Fruit fly (Drosophila melanogaster) whole organism, embryonic: ENCODE results near the gene Rim2.

Experiments used
- BEAF-32 ChIP-seq: fragments of 200-800 bp; sonication (Bioruptor generic); optimal IDR thresholded peaks from 3 replicates; lab custom pipeline; 2017; ENCODE audit warnings: missing biosample characterization, missing genetic modification characterization, mild to moderate bottlenecking, moderate library complexity, missing genetic modification reagents
- CG10274 ChIP-seq: fragments of 200-800 bp; sonication (Bioruptor generic); optimal IDR thresholded peaks from 3 replicates; lab custom pipeline; 2017; ENCODE audit warnings: missing biosample characterization, mild to moderate bottlenecking, missing genetic modification characterization
- CG10321 ChIP-seq: fragments of 200-800 bp; sonication (Bioruptor generic); IDR thresholded peaks from 2 replicates; pipeline ENCODE4 v1.3.6; 2022; ENCODE audit warnings: missing biosample characterization, missing genetic modification characterization
- CG10959 ChIP-seq: fragments of 200-800 bp; sonication (Bioruptor generic); IDR thresholded peaks from 2 replicates; pipeline ENCODE4 v1.3.6; 2022; ENCODE audit warnings: missing biosample characterization, missing genetic modification characterization
- CG12219 ChIP-seq: fragments of 200-800 bp; sonication (Bioruptor generic); optimal IDR thresholded peaks from 3 replicates; lab custom pipeline; 2018; ENCODE audit warnings: missing biosample characterization, mild to moderate bottlenecking, missing genetic modification characterization
- CG13894 ChIP-seq: fragments of 200-800 bp; sonication (Bioruptor generic); optimal IDR thresholded peaks from 3 replicates; lab custom pipeline; 2018; ENCODE audit warnings: missing biosample characterization, mild to moderate bottlenecking, missing genetic modification characterization, moderate library complexity
- CG14860 ChIP-seq: fragments of 200-800 bp; sonication (Bioruptor generic); IDR thresholded peaks from 3 replicates; pipeline ENCODE4 v1.3.6; 2022; ENCODE audit warnings: missing biosample characterization, missing genetic modification characterization; ENCODE audit not compliant: partially characterized antibody
- CG14965 ChIP-seq: fragments of 200-800 bp; sonication (Bioruptor generic); optimal IDR thresholded peaks from 2 replicates; lab custom pipeline; 2016; ENCODE audit warnings: missing biosample characterization, missing genetic modification characterization, borderline replicate concordance
- CG15073 ChIP-seq: fragments of 200-800 bp; sonication (Bioruptor generic); optimal IDR thresholded peaks from 2 replicates; lab custom pipeline; 2016; ENCODE audit warnings: missing biosample characterization, missing genetic modification characterization
- CG15601 ChIP-seq: fragments of 200-800 bp; sonication (Bioruptor generic); optimal IDR thresholded peaks from 3 replicates; lab custom pipeline; 2019; ENCODE audit warnings: missing biosample characterization, mild to moderate bottlenecking, missing genetic modification characterization, moderate library complexity
- CG17361 ChIP-seq: fragments of 200-800 bp; sonication (Bioruptor generic); IDR thresholded peaks from 3 replicates; pipeline ENCODE4 v1.3.6; 2022; ENCODE audit warnings: missing biosample characterization, missing genetic modification characterization
- CG17612 ChIP-seq: fragments of 200-800 bp; sonication (Bioruptor generic); IDR thresholded peaks from 2 replicates; pipeline ENCODE4 v1.3.6; 2022; ENCODE audit warnings: missing biosample characterization, missing genetic modification characterization
- CG17829 ChIP-seq: fragments of 200-800 bp; optimal IDR thresholded peaks from 2 replicates; lab custom pipeline; 2019; ENCODE audit warnings: missing biosample characterization, mild to moderate bottlenecking, missing genetic modification characterization, moderate library complexity
- CG2199 ChIP-seq: fragments of 200-800 bp; sonication (Bioruptor generic); IDR thresholded peaks from 3 replicates; pipeline ENCODE4 v1.3.6; 2022; ENCODE audit warnings: missing biosample characterization, missing genetic modification characterization
- CG2202 ChIP-seq: fragments of 200-800 bp; sonication (Bioruptor generic); optimal IDR thresholded peaks from 2 replicates; lab custom pipeline; 2018; ENCODE audit warnings: missing biosample characterization, mild to moderate bottlenecking, missing genetic modification characterization
- CG30403 ChIP-seq: fragments of 200-800 bp; sonication (Bioruptor generic); optimal IDR thresholded peaks from 3 replicates; lab custom pipeline; 2016; ENCODE audit warnings: missing biosample characterization, missing genetic modification characterization
- CG3995 ChIP-seq: fragments of 200-800 bp; sonication (Bioruptor generic); optimal IDR thresholded peaks from 3 replicates; lab custom pipeline; 2016; ENCODE audit warnings: missing biosample characterization, missing genetic modification characterization
- CG4617 ChIP-seq: fragments of 200-800 bp; sonication (Bioruptor generic); optimal IDR thresholded peaks from 3 replicates; lab custom pipeline; 2016; ENCODE audit warnings: missing biosample characterization, missing genetic modification characterization, borderline replicate concordance
- CG6254 ChIP-seq: fragments of 200-800 bp; sonication (Bioruptor generic); optimal IDR thresholded peaks from 3 replicates; lab custom pipeline; 2017; ENCODE audit warnings: mild to moderate bottlenecking, missing biosample characterization, missing genetic modification reagents, missing genetic modification characterization
- CG8290 ChIP-seq, 3 experiments: fragments of 200-800 bp; sonication (Bioruptor generic); optimal IDR thresholded peaks; 2 replicates each; lab custom pipeline; 2016 to 2019; ENCODE audit warnings: missing biosample characterization in 3 of 3, missing genetic modification characterization in 3 of 3, mild to moderate bottlenecking in 2 of 3, moderate library complexity in 1 of 3
- CG8388 ChIP-seq: fragments of 200-800 bp; sonication (Bioruptor generic); optimal IDR thresholded peaks from 2 replicates; lab custom pipeline; 2019; ENCODE audit warnings: missing biosample characterization, mild to moderate bottlenecking, missing genetic modification characterization, moderate library complexity
- Chrac-16 ChIP-seq: fragments of 200-800 bp; sonication (Bioruptor generic); optimal IDR thresholded peaks from 3 replicates; lab custom pipeline; 2016; ENCODE audit warnings: missing biosample characterization, missing genetic modification characterization
- Dp ChIP-seq: fragments of 200-800 bp; sonication (Bioruptor generic); optimal IDR thresholded peaks from 2 replicates; lab custom pipeline; 2018; ENCODE audit warnings: missing biosample characterization, mild to moderate bottlenecking, missing genetic modification characterization, moderate library complexity
- Eip74EF ChIP-seq, 2 experiments: fragments of 200-800 bp in 1 of 2; fragments of >200 bp in 1 of 2; sonication (Bioruptor generic) in 1 of 2; optimal IDR thresholded peaks; 2 replicates each; lab custom pipeline; 2017 to 2019; ENCODE audit warnings: missing biosample characterization in 2 of 2, missing genetic modification characterization in 2 of 2, mild to moderate bottlenecking in 1 of 2, moderate library complexity in 1 of 2
- H2.0 ChIP-seq: fragments of 200-800 bp; sonication (Bioruptor generic); IDR thresholded peaks from 2 replicates; pipeline ENCODE4 v1.3.6; 2022; ENCODE audit warnings: missing biosample characterization, missing genetic modification characterization
- Nf-YB ChIP-seq: fragments of 200-800 bp; sonication (Bioruptor generic); optimal IDR thresholded peaks from 3 replicates; lab custom pipeline; 2019; ENCODE audit warnings: missing biosample characterization, mild to moderate bottlenecking, missing genetic modification characterization, moderate library complexity
- Sox100B ChIP-seq: fragments of 200-800 bp; sonication (Bioruptor generic); optimal IDR thresholded peaks from 3 replicates; lab custom pipeline; 2018; ENCODE audit warnings: missing biosample characterization, mild to moderate bottlenecking, missing genetic modification characterization
- abd-A ChIP-seq: fragments of 200-800 bp; sonication (Bioruptor generic); optimal IDR thresholded peaks from 3 replicates; lab custom pipeline; 2019; ENCODE audit warnings: missing biosample characterization, mild to moderate bottlenecking, missing genetic modification characterization, moderate library complexity
- dan ChIP-seq: fragments of 200-800 bp; sonication (Bioruptor generic); IDR thresholded peaks from 2 replicates; pipeline ENCODE4 v1.3.6; 2022; ENCODE audit warnings: missing biosample characterization, missing genetic modification characterization
- dmrt11E ChIP-seq: fragments of 200-800 bp; sonication (Bioruptor generic); optimal IDR thresholded peaks from 3 replicates; lab custom pipeline; 2018; ENCODE audit warnings: missing biosample characterization, mild to moderate bottlenecking, missing genetic modification characterization, moderate library complexity
- eve ChIP-seq, 2 experiments: fragments of >200 bp; optimal IDR thresholded peaks; 2 replicates each; lab custom pipeline; 2017; ENCODE audit warnings: missing biosample characterization in 2 of 2, missing genetic modification characterization in 2 of 2
- fd96Cb ChIP-seq: fragments of 200-800 bp; sonication (Bioruptor generic); optimal IDR thresholded peaks from 2 replicates; lab custom pipeline; 2018; ENCODE audit warnings: missing biosample characterization, mild to moderate bottlenecking, missing genetic modification characterization, moderate library complexity
- ham ChIP-seq: fragments of 200-800 bp; sonication (Bioruptor generic); IDR thresholded peaks from 2 replicates; pipeline ENCODE4 v1.3.6; 2022; ENCODE audit warnings: missing biosample characterization, missing genetic modification characterization
- jumu ChIP-seq: fragments of 200-800 bp; sonication (Bioruptor generic); optimal IDR thresholded peaks from 3 replicates; lab custom pipeline; 2016; ENCODE audit warnings: missing biosample characterization, missing genetic modification characterization
- lab ChIP-seq: fragments of 200-800 bp; sonication (Bioruptor generic); optimal IDR thresholded peaks from 3 replicates; lab custom pipeline; 2017; ENCODE audit warnings: missing biosample characterization, missing genetic modification characterization, mild to moderate bottlenecking, moderate library complexity, missing genetic modification reagents
- lbe ChIP-seq: fragments of 200-800 bp; sonication (Bioruptor generic); optimal IDR thresholded peaks from 2 replicates; lab custom pipeline; 2016; ENCODE audit warnings: missing biosample characterization, mild to moderate bottlenecking, missing genetic modification characterization
- lov ChIP-seq, 2 experiments: fragments of 200-800 bp in 1 of 2; fragments of >200 bp in 1 of 2; sonication (Bioruptor generic) in 1 of 2; IDR thresholded peaks in 1 of 2; optimal IDR thresholded peaks in 1 of 2; 2 replicates in 1 of 2; 3 replicates in 1 of 2; pipeline versions ENCODE4 v1.3.6 to Lab custom; 2017 to 2022; ENCODE audit warnings: missing biosample characterization in 1 of 2, missing genetic modification characterization in 1 of 2
- nom ChIP-seq: fragments of 200-800 bp; sonication (Bioruptor generic); optimal IDR thresholded peaks from 2 replicates; lab custom pipeline; 2017; ENCODE audit warnings: missing biosample characterization, missing genetic modification characterization, mild to moderate bottlenecking, moderate library complexity, missing genetic modification reagents
- peb ChIP-seq: fragments of 200-800 bp; sonication (Bioruptor generic); IDR thresholded peaks from 2 replicates; pipeline ENCODE4 v1.3.6; 2022; ENCODE audit warnings: missing biosample characterization, missing genetic modification characterization
- psq ChIP-seq: fragments of 200-800 bp; sonication (Bioruptor generic); optimal IDR thresholded peaks from 2 replicates; lab custom pipeline; 2017; ENCODE audit warnings: missing biosample characterization, missing genetic modification characterization
- run ChIP-seq: fragments of 200-800 bp; sonication (Bioruptor generic); optimal IDR thresholded peaks from 3 replicates; lab custom pipeline; 2018; ENCODE audit warnings: missing biosample characterization, mild to moderate bottlenecking, missing genetic modification characterization
- sd ChIP-seq: fragments of 200-800 bp; sonication (Bioruptor generic); optimal IDR thresholded peaks from 3 replicates; lab custom pipeline; 2018; ENCODE audit warnings: missing biosample characterization, mild to moderate bottlenecking, missing genetic modification characterization, moderate library complexity
- stc ChIP-seq: fragments of 200-800 bp; sonication (Bioruptor generic); IDR thresholded peaks from 2 replicates; pipeline ENCODE4 v1.3.6; 2022; ENCODE audit warnings: missing biosample characterization, missing genetic modification characterization
- tgo ChIP-seq: fragments of 200-800 bp; sonication (Bioruptor generic); IDR thresholded peaks from 3 replicates; pipeline ENCODE4 v1.3.6; 2022; ENCODE audit warnings: missing biosample characterization, missing genetic modification characterization
- toy ChIP-seq: fragments of 200-800 bp; sonication (Bioruptor generic); IDR thresholded peaks from 2 replicates; pipeline ENCODE4 v1.3.6; 2022; ENCODE audit warnings: missing biosample characterization, missing genetic modification characterization

Gene Rim2

DNA sequence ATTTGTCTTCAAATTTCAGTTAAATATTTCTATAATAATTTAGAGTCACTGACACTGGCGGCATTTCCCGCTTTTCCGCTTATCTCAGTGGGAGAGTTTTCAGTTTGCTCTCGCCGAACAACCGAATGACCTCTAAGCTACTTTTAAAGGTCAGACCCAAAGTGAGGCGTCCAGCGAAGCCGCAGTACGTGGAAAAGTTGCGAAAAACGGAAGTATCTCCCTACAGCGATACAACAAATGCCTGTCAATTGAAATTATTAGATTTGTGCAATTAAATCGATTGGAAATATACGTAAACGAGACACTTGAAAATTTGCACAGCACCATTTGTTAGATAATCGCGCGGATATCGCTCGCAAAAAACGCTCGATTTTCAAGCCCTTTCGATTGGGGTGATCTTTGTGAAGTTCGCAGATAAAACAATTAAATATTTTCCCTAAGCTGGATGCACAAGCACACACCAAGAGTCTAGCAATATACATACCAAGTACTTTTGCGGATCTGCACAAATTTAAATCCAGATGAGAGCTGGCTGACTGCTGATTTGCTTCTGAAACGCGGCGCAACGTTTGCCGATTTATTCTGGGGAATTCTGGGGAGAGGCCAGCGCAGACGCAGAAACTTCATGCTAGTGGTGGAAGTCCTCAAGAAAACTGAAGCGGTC is 3.1 kb upstream of the Rim2 start (continued):
- TF ChIP-seq nom (GFP tag; lab: Kevin White, UChicago) (peak; percentile 96), CG3995 (GFP tag; lab: Kevin White, UChicago) (peak; percentile 70), CG17361 (GFP tag; lab: Robert Waterston, UW) (peak; percentile 94; the same call in 1 of the 3 replicates), eve (GFP tag; optimal IDR thresholded peaks at IDR 0.05; lab: Kevin White, UChicago) (no peak), Chrac-16 (GFP tag; lab: Kevin White, UChicago) (no peak), dan (GFP tag; lab: Robert Waterston, UW) (no peak), stc (GFP tag; lab: Robert Waterston, UW) (no peak), Nf-YB (GFP tag; lab: Kevin White, UChicago) (no peak), CG15073 (GFP tag; lab: Kevin White, UChicago) (no peak), abd-A (no peak), H2.0 (GFP tag; lab: Robert Waterston, UW) (no peak), sd (no peak), CG2202 (tag; lab: Kevin White, UChicago) (no peak), peb (GFP tag; lab: Robert Waterston, UW) (no peak), psq (no peak), CG17829 (tag; lab: Kevin White, UChicago) (peak; percentile 95), CG14965 (GFP tag; lab: Kevin White, UChicago) (no peak), CG8388 (GFP tag; lab: Kevin White, UChicago) (no peak), Eip74EF (GFP tag; optimal IDR thresholded peaks at IDR 0.05; lab: Kevin White, UChicago) (no peak), CG10321 (GFP tag; lab: Robert Waterston, UW) (no peak), jumu (GFP tag; lab: Kevin White, UChicago) (no peak), lab (peak; percentile 98), CG17612 (GFP tag; lab: Robert Waterston, UW) (no peak)
- TF ChIP-seq, all 482 proteins: peak for 18

DNA sequence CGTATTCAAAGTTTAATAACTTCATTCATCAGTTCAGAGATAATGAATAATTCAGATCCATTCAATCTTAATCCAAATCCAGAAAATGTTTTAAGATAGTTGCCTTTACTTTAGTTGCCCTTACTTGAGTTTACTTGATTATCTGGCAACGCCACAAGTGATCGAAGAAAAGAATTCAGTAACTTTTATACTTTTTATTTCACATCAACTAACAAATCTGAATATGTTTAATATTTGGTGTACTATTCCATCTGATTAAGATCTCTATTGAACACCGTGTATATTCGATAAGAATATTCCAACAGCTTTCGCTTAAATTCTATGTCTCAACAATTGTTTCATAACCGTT is 378 bp upstream of the Rim2 start:
- TF ChIP-seq run (tag; lab: Kevin White, UChicago) (no peak), CG15601 (peak; percentile 86), CG12219 (GFP tag; lab: Kevin White, UChicago) (no peak), Dp (GFP tag; lab: Kevin White, UChicago) (peak; percentile 11), BEAF-32 (GFP tag; lab: Kevin White, UChicago) (peak; percentile 6), lbe (peak; percentile 29)

- TF ChIP-seq CG8388 (GFP tag; lab: Kevin White, UChicago) (no peak), CG6254 (GFP tag; lab: Kevin White, UChicago) (no peak), CG13894 (tag; lab: Kevin White, UChicago) (peak; percentile 49), toy (GFP tag; lab: Robert Waterston, UW) (no peak), dmrt11E (no peak), lov (optimal IDR thresholded peaks at IDR 0.05; lab: Kevin White, UChicago) (no peak), lov (GFP tag; IDR thresholded peaks at IDR 0.05; lab: Robert Waterston, UW) (0 out of 3 replicates have a peak, but pooled peaks have one; percentile 12), CG10959 (no peak), CG30403 (no peak), CG10274 (peak; percentile 99), ham (GFP tag; lab: Robert Waterston, UW) (no peak), tgo (GFP tag; lab: Robert Waterston, UW) (no peak), CG2199 (no peak), CG8290 (GFP tag; optimal IDR thresholded peaks at IDR 0.05; lab: Kevin White, UChicago) (no peak), CG8290 (tag; optimal IDR thresholded peaks at IDR 0.05; lab: Kevin White, UChicago) (peak in 1 of 2 experiments; percentile 34), fd96Cb (tag; lab: Kevin White, UChicago) (no peak), CG14860 (no peak), Sox100B (GFP tag; lab: Kevin White, UChicago) (peak; percentile 28), CG4617 (no peak)
Observed at dm6 chr2L:1723135-1723936, 852 bp downstream of the Rim2 start.
